Fruit fly (Drosophila melanogaster) whole organism, embryonic: ENCODE measurements around the gene Lsd-1.
A peak's percentile ranks its signal among the peaks of the same experiment; 100 is the strongest.

Experiments
- Atf-2 ChIP-seq: fragments of 200-800 bp; sonication (Bioruptor generic); optimal IDR thresholded peaks from 2 replicates; lab custom pipeline; 2016; ENCODE audit warnings: missing biosample characterization, missing genetic modification characterization
- B-H2 ChIP-seq: fragments of 200-800 bp; sonication (Bioruptor generic); optimal IDR thresholded peaks from 2 replicates; lab custom pipeline; 2018; ENCODE audit warnings: missing biosample characterization, mild to moderate bottlenecking, missing genetic modification characterization
- CG1233 ChIP-seq: fragments of 200-800 bp; sonication (Bioruptor generic); optimal IDR thresholded peaks from 4 replicates; lab custom pipeline; 2018; ENCODE audit warnings: missing biosample characterization, mild to moderate bottlenecking, missing genetic modification characterization
- CG15269 ChIP-seq: fragments of 200-800 bp; sonication (Bioruptor generic); optimal IDR thresholded peaks from 2 replicates; lab custom pipeline; 2018; ENCODE audit warnings: missing biosample characterization, mild to moderate bottlenecking, missing genetic modification characterization, moderate library complexity
- CG1529 ChIP-seq: fragments of 200-800 bp; sonication (Bioruptor generic); optimal IDR thresholded peaks from 3 replicates; lab custom pipeline; 2018; ENCODE audit warnings: missing biosample characterization, missing genetic modification characterization
- CG15514 ChIP-seq: fragments of 200-800 bp; sonication (Bioruptor generic); optimal IDR thresholded peaks from 3 replicates; lab custom pipeline; 2017; ENCODE audit warnings: missing biosample characterization, missing genetic modification characterization, mild to moderate bottlenecking, moderate library complexity, missing genetic modification reagents
- CG17359 ChIP-seq: fragments of 200-800 bp; sonication (Bioruptor generic); optimal IDR thresholded peaks from 3 replicates; lab custom pipeline; 2018; ENCODE audit warnings: missing biosample characterization, mild to moderate bottlenecking, missing genetic modification characterization, moderate library complexity
- CG17612 ChIP-seq: fragments of 200-800 bp; sonication (Bioruptor generic); IDR thresholded peaks from 2 replicates; pipeline ENCODE4 v1.3.6; 2022; ENCODE audit warnings: missing biosample characterization, missing genetic modification characterization
- CG17829 ChIP-seq: fragments of 200-800 bp; optimal IDR thresholded peaks from 2 replicates; lab custom pipeline; 2019; ENCODE audit warnings: missing biosample characterization, mild to moderate bottlenecking, missing genetic modification characterization, moderate library complexity
- CG18011 ChIP-seq: fragments of 200-800 bp; sonication (Bioruptor generic); optimal IDR thresholded peaks from 2 replicates; lab custom pipeline; 2017; ENCODE audit warnings: missing biosample characterization, missing genetic modification characterization, mild to moderate bottlenecking, moderate library complexity, missing genotype
- CG18599 ChIP-seq: fragments of 200-800 bp; sonication (Bioruptor generic); optimal IDR thresholded peaks from 3 replicates; lab custom pipeline; 2017; ENCODE audit warnings: missing biosample characterization, missing genetic modification characterization, mild to moderate bottlenecking, moderate library complexity, missing genetic modification reagents
- CG30403 ChIP-seq: fragments of 200-800 bp; sonication (Bioruptor generic); optimal IDR thresholded peaks from 3 replicates; lab custom pipeline; 2016; ENCODE audit warnings: missing biosample characterization, missing genetic modification characterization
- CG33557 ChIP-seq: fragments of 200-800 bp; sonication (Bioruptor generic); optimal IDR thresholded peaks from 2 replicates; lab custom pipeline; 2019; ENCODE audit warnings: missing biosample characterization, mild to moderate bottlenecking, missing genetic modification characterization, moderate library complexity
- CG5180 ChIP-seq: fragments of 200-800 bp; sonication (Bioruptor generic); optimal IDR thresholded peaks from 3 replicates; lab custom pipeline; 2017; ENCODE audit warnings: missing biosample characterization, missing genetic modification characterization, mild to moderate bottlenecking, moderate library complexity, missing genetic modification reagents
- CG6791 ChIP-seq: fragments of 200-800 bp; sonication (Bioruptor generic); IDR thresholded peaks from 3 replicates; pipeline ENCODE4 v1.3.6; 2022; ENCODE audit warnings: missing biosample characterization, missing genetic modification characterization; ENCODE audit not compliant: partially characterized antibody
- CG7556 ChIP-seq: fragments of 200-800 bp; sonication (Bioruptor generic); optimal IDR thresholded peaks from 2 replicates; lab custom pipeline; 2017; ENCODE audit warnings: missing biosample characterization, mild to moderate bottlenecking, missing genetic modification characterization
- CG7839 ChIP-seq: fragments of 200-800 bp; sonication (Bioruptor generic); optimal IDR thresholded peaks from 3 replicates; lab custom pipeline; 2018; ENCODE audit warnings: missing biosample characterization, mild to moderate bottlenecking, missing genetic modification characterization, moderate library complexity
- CG7963 ChIP-seq: fragments of 200-800 bp; sonication (Bioruptor generic); IDR thresholded peaks from 3 replicates; pipeline ENCODE4 v1.3.6; 2022; ENCODE audit warnings: missing biosample characterization, missing genetic modification characterization; ENCODE audit not compliant: partially characterized antibody
- Camta ChIP-seq: fragments of 200-800 bp; sonication (Bioruptor generic); optimal IDR thresholded peaks from 2 replicates; lab custom pipeline; 2016; ENCODE audit warnings: missing biosample characterization, missing genetic modification characterization
- Deaf1 ChIP-seq: fragments of 200-800 bp; optimal IDR thresholded peaks from 3 replicates; lab custom pipeline; 2019; ENCODE audit warnings: missing biosample characterization, mild to moderate bottlenecking, missing genetic modification characterization, moderate library complexity
- Dll ChIP-seq: fragments of 200-800 bp; sonication (Bioruptor generic); IDR thresholded peaks from 4 replicates; pipeline ENCODE4 v1.3.6; 2022; ENCODE audit warnings: missing biosample characterization, missing genetic modification characterization; ENCODE audit not compliant: partially characterized antibody
- E2f2 ChIP-seq: fragments of 200-800 bp; sonication (Bioruptor generic); IDR thresholded peaks from 2 replicates; pipeline ENCODE4 v1.3.6; 2022; ENCODE audit warnings: missing biosample characterization, missing genetic modification characterization
- Elba2 ChIP-seq: fragments of 200-800 bp; sonication (Bioruptor generic); optimal IDR thresholded peaks from 3 replicates; lab custom pipeline; 2016; ENCODE audit warnings: missing biosample characterization, missing genetic modification characterization
- Hmx ChIP-seq: fragments of 200-800 bp; sonication (Bioruptor generic); optimal IDR thresholded peaks from 2 replicates; lab custom pipeline; 2016; ENCODE audit warnings: missing biosample characterization, missing genetic modification characterization
- Hsf ChIP-seq: fragments of 200-800 bp; sonication (Bioruptor generic); optimal IDR thresholded peaks from 3 replicates; lab custom pipeline; 2016; ENCODE audit warnings: missing biosample characterization, missing genetic modification characterization
- MESR4 ChIP-seq: fragments of 200-800 bp; sonication (Bioruptor generic); optimal IDR thresholded peaks from 2 replicates; lab custom pipeline; 2018; ENCODE audit warnings: missing biosample characterization, mild to moderate bottlenecking, missing genetic modification characterization, moderate library complexity
- Med ChIP-seq: fragments of 200-800 bp; sonication (Bioruptor generic); peaks from one replicate; lab custom pipeline; 2016; ENCODE audit warnings: missing biosample characterization, missing genetic modification characterization, mild to moderate bottlenecking, inconsistent platforms, moderate library complexity
- Neu2 ChIP-seq: fragments of 200-800 bp; sonication (Bioruptor generic); optimal IDR thresholded peaks from 3 replicates; lab custom pipeline; 2016; ENCODE audit warnings: missing biosample characterization, missing genetic modification characterization, borderline replicate concordance
- NfI ChIP-seq: fragments of 200-800 bp; sonication (Bioruptor generic); optimal IDR thresholded peaks from 3 replicates; lab custom pipeline; 2018; ENCODE audit warnings: missing biosample characterization, mild to moderate bottlenecking, missing genetic modification characterization, moderate library complexity
- Sry-δ ChIP-seq: fragments of 200-800 bp; sonication (Bioruptor generic); optimal IDR thresholded peaks from 2 replicates; lab custom pipeline; 2016; ENCODE audit warnings: missing biosample characterization, missing genetic modification characterization
- Xbp1 ChIP-seq: fragments of 200-800 bp; sonication (Bioruptor generic); optimal IDR thresholded peaks from 3 replicates; lab custom pipeline; 2016; ENCODE audit warnings: missing biosample characterization, mild to moderate bottlenecking, missing genetic modification characterization
- amos ChIP-seq: fragments of 200-800 bp; sonication (Bioruptor generic); IDR thresholded peaks from 2 replicates; pipeline ENCODE4 v1.3.6; 2022; ENCODE audit warnings: missing biosample characterization, missing genetic modification characterization; ENCODE audit not compliant: partially characterized antibody
- bbx ChIP-seq: fragments of 200-800 bp; sonication (Bioruptor generic); IDR thresholded peaks from 2 replicates; pipeline ENCODE4 v1.3.6; 2022; ENCODE audit warnings: missing biosample characterization, missing genetic modification characterization; ENCODE audit not compliant: partially characterized antibody
- caup ChIP-seq: fragments of 200-800 bp; sonication (Bioruptor generic); optimal IDR thresholded peaks from 3 replicates; lab custom pipeline; 2017; ENCODE audit warnings: missing biosample characterization, mild to moderate bottlenecking, missing genetic modification characterization, moderate library complexity; ENCODE audit not compliant: severe bottlenecking
- dmrt99B ChIP-seq: fragments of 200-800 bp; sonication (Bioruptor generic); optimal IDR thresholded peaks from 2 replicates; lab custom pipeline; 2018; ENCODE audit warnings: missing biosample characterization, mild to moderate bottlenecking, missing genetic modification characterization, moderate library complexity
- dpn ChIP-seq, 2 experiments: fragments of 200-800 bp; sonication (Bioruptor generic); optimal IDR thresholded peaks; 3 replicates each; lab custom pipeline; 2016; ENCODE audit warnings: missing biosample characterization in 2 of 2, missing genetic modification characterization in 2 of 2
- exex ChIP-seq: fragments of 200-800 bp; sonication (Bioruptor generic); optimal IDR thresholded peaks from 4 replicates; lab custom pipeline; 2018; ENCODE audit warnings: missing biosample characterization, mild to moderate bottlenecking, missing genetic modification characterization, moderate library complexity
- fru ChIP-seq: fragments of >200 bp; optimal IDR thresholded peaks from 2 replicates; lab custom pipeline; 2017
- hb ChIP-seq: fragments of 200-800 bp; sonication (Bioruptor generic); IDR thresholded peaks from 3 replicates; pipeline ENCODE4 v1.3.6; 2022; ENCODE audit warnings: missing biosample characterization, missing genetic modification characterization; ENCODE audit not compliant: partially characterized antibody
- ind ChIP-seq: fragments of 200-800 bp; sonication (Bioruptor generic); optimal IDR thresholded peaks from 3 replicates; lab custom pipeline; 2016; ENCODE audit warnings: missing biosample characterization, missing genetic modification characterization
- jumu ChIP-seq: fragments of 200-800 bp; sonication (Bioruptor generic); optimal IDR thresholded peaks from 3 replicates; lab custom pipeline; 2016; ENCODE audit warnings: missing biosample characterization, missing genetic modification characterization
- lilli ChIP-seq: fragments of 200-800 bp; sonication (Bioruptor generic); optimal IDR thresholded peaks from 3 replicates; lab custom pipeline; 2016; ENCODE audit warnings: missing biosample characterization, missing genetic modification characterization
- luna ChIP-seq: fragments of 200-800 bp; sonication (Bioruptor generic); optimal IDR thresholded peaks from 2 replicates; lab custom pipeline; 2016; ENCODE audit warnings: missing biosample characterization, missing genetic modification characterization
- nom ChIP-seq: fragments of 200-800 bp; sonication (Bioruptor generic); optimal IDR thresholded peaks from 2 replicates; lab custom pipeline; 2017; ENCODE audit warnings: missing biosample characterization, missing genetic modification characterization, mild to moderate bottlenecking, moderate library complexity, missing genetic modification reagents
- ranshi ChIP-seq: fragments of 200-800 bp; sonication (Bioruptor generic); IDR thresholded peaks from 2 replicates; pipeline ENCODE4 v1.3.6; 2022; ENCODE audit warnings: missing biosample characterization, missing genetic modification characterization
- trh ChIP-seq: fragments of 200-800 bp; sonication (Bioruptor generic); optimal IDR thresholded peaks from 2 replicates; lab custom pipeline; 2016; ENCODE audit warnings: missing biosample characterization, missing genetic modification characterization
- zen ChIP-seq: fragments of 200-800 bp; sonication (Bioruptor generic); optimal IDR thresholded peaks from 3 replicates; lab custom pipeline; 2018; ENCODE audit warnings: missing biosample characterization, mild to moderate bottlenecking, missing genetic modification characterization, moderate library complexity

Gene Lsd-1

DNA sequence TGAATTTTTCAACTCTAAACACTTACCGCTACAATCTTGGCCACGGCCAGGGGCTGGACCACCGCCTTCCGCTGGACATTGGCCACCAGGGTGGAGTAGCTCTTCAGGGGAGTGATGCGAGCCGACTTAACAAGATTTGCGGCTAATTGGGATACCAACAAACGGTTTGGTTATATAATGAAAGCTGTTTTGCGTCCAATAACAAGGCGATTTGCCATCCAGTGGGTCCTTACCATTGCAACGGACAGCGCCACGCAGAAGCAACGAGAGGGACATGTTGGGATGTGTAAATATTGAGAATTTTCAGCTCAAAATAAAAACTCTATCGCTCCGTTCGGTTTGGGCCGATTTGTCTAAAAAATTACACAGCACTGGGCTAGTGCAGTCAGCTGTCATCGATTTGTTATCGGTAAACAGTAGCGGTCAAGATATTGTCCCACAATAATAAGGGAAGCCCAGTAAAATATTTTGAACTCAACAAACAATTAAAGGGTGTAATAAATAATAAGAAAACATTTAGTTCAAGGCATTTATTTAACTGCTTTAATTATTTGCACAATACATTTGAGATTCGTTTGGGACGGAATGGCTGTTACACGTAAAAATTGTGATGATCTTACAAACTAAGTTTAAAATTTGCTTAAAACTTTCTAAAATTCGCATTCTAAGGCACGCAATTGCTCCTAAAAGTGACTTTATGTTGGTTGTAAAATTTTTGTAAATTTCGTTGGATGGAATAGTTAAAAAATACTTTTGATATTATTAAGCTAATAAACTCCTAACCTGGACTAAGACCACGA lies 3.2 kb upstream of the Lsd-1 start, which contains the start of gene SdhD (continued):
- TF ChIP-seq caup = no peak
- TF ChIP-seq CG1529 = no peak
- peak; percentile 20 for TF ChIP-seq Deaf1 (tag; lab: Kevin White, UChicago)
- TF ChIP-seq nom = no peak
- TF ChIP-seq NfI (GFP tag; lab: Kevin White, UChicago) = no peak
- TF ChIP-seq ranshi (GFP tag; lab: Robert Waterston, UW) = peak; percentile 33; the same call in 1 of the 2 replicates
- no peak for TF ChIP-seq hb (GFP tag; lab: Robert Waterston, UW)
- peak; percentile 37 for TF ChIP-seq CG18599 (GFP tag; lab: Kevin White, UChicago)
- peak; percentile 27 for TF ChIP-seq CG15269 (tag; lab: Kevin White, UChicago)
- no peak for TF ChIP-seq luna (GFP tag; lab: Kevin White, UChicago)
- peak; percentile 92 for TF ChIP-seq Med (GFP tag; lab: Kevin White, UChicago)
- TF ChIP-seq B-H2 (GFP tag; lab: Kevin White, UChicago) = peak; percentile 61
- no peak for TF ChIP-seq fru (lab: Kevin White, UChicago)
- peak; percentile 12 for TF ChIP-seq dmrt99B (tag; lab: Kevin White, UChicago)
- TF ChIP-seq CG7963 (GFP tag; lab: Robert Waterston, UW) = 0 out of 3 replicates have a peak, but pooled peaks have one; percentile 54
- peak; percentile 48 for TF ChIP-seq Sry-δ (GFP tag; lab: Kevin White, UChicago)
- peak; percentile 34 for TF ChIP-seq Elba2
- TF ChIP-seq Neu2 = peak; percentile 66
- peak; percentile 32 for TF ChIP-seq Xbp1 (GFP tag; lab: Kevin White, UChicago)
- peak; percentile 6 for TF ChIP-seq ind
- peak; percentile 27 for TF ChIP-seq exex
- TF ChIP-seq trh (GFP tag; lab: Kevin White, UChicago) = no peak
- TF ChIP-seq CG5180 (GFP tag; lab: Kevin White, UChicago) = no peak
- no peak for TF ChIP-seq CG17612 (GFP tag; lab: Robert Waterston, UW)
- peak; percentile 64; the same call in 1 of the 2 replicates for TF ChIP-seq bbx (GFP tag; lab: Robert Waterston, UW)
- TF ChIP-seq Hsf (GFP tag; lab: Kevin White, UChicago) = peak; percentile 23
- TF ChIP-seq jumu (GFP tag; lab: Kevin White, UChicago) = peak; percentile 20
- TF ChIP-seq CG30403 (GFP tag; lab: Kevin White, UChicago) = peak; percentile 19
- peak; percentile 17 for TF ChIP-seq CG17359 (tag; lab: Kevin White, UChicago)
- peak; percentile 58 for TF ChIP-seq lilli (GFP tag; lab: Kevin White, UChicago)
- peak; percentile 55; the same call in 1 of the 4 replicates for TF ChIP-seq Dll (GFP tag; lab: Robert Waterston, UW)
- no peak for TF ChIP-seq CG33557
- peak; percentile 30; the same call in 1 of the 2 replicates for TF ChIP-seq E2f2
- peak; percentile 19 for TF ChIP-seq CG7556 (GFP tag; lab: Kevin White, UChicago)
- TF ChIP-seq CG17829 (tag; lab: Kevin White, UChicago) = peak; percentile 9
- peak; percentile 3 for TF ChIP-seq CG7839 (tag; lab: Kevin White, UChicago)
- TF ChIP-seq CG18011 (GFP tag; lab: Kevin White, UChicago) = no peak
- TF ChIP-seq CG15514 (GFP tag; lab: Kevin White, UChicago) = peak; percentile 56
- TF ChIP-seq CG1233 = peak; percentile 14
- TF ChIP-seq MESR4 (GFP tag; lab: Kevin White, UChicago) = peak; percentile 80
- no peak for TF ChIP-seq Hmx
- peak; percentile 28 to 46 for TF ChIP-seq dpn (GFP tag; optimal IDR thresholded peaks at IDR 0.05; lab: Kevin White, UChicago)
- 0 out of 3 replicates have a peak, but pooled peaks have one; percentile 28 for TF ChIP-seq CG6791 (GFP tag; lab: Robert Waterston, UW)
- peak; percentile 58; the same call in 1 of the 2 replicates for TF ChIP-seq amos (GFP tag; lab: Robert Waterston, UW)
- no peak for TF ChIP-seq Atf-2 (GFP tag; lab: Kevin White, UChicago)
- peak; percentile 5 for TF ChIP-seq zen (tag; lab: Kevin White, UChicago)
- TF ChIP-seq Camta (GFP tag; lab: Kevin White, UChicago) = peak; percentile 24
